Fruit fly (Drosophila melanogaster): Measurements from ENCODE around the gene CG14506.

The CG14506 gene

dm6 chr3R:29277009-29277408 is 20.0 kb downstream of the CG14506 start (continued):
- TF ChIP-seq CG10274 (GFP tag; optimal IDR thresholded peaks at IDR 0.05) (no peak), Atf3 (GFP tag; optimal IDR thresholded peaks at IDR 0.05) (peak; percentile 41), fd96Cb (tag; optimal IDR thresholded peaks at IDR 0.05) (peak; percentile 8), Hsf (GFP tag; optimal IDR thresholded peaks at IDR 0.05) (peak; percentile 25), HLH4C (GFP tag; IDR thresholded peaks at IDR 0.05; ENCODE audit: partially characterized antibody) (no peak), cwo (GFP tag; optimal IDR thresholded peaks at IDR 0.05) (no peak), CG17612 (GFP tag; IDR thresholded peaks at IDR 0.05) (no peak), grn (GFP tag; optimal IDR thresholded peaks at IDR 0.05) (no peak), Ets65A (GFP tag) (peak; percentile 22), CG10147 (GFP tag; optimal IDR thresholded peaks at IDR 0.05) (no peak), CG6854 (GFP tag; optimal IDR thresholded peaks at IDR 0.05) (no peak), Sox100B (GFP tag; optimal IDR thresholded peaks at IDR 0.05) (no peak), CG10209 (GFP tag; optimal IDR thresholded peaks at IDR 0.05) (peak; percentile 11), Elba2 (GFP tag; optimal IDR thresholded peaks at IDR 0.05) (no peak), Gsc (GFP tag; IDR thresholded peaks at IDR 0.05) (no peak), CG9609 (GFP tag; optimal IDR thresholded peaks at IDR 0.05) (peak; percentile 54), D (optimal IDR thresholded peaks at IDR 0.05) (no peak), D (GFP tag; optimal IDR thresholded peaks at IDR 0.05) (no peak), CG17385 (GFP tag; optimal IDR thresholded peaks at IDR 0.05) (no peak), sd (tag; optimal IDR thresholded peaks at IDR 0.05) (no peak), CG8281 (tag; optimal IDR thresholded peaks at IDR 0.05) (no peak), CG12744 (GFP tag; optimal IDR thresholded peaks at IDR 0.05) (no peak), nerfin-1 (tag; optimal IDR thresholded peaks at IDR 0.05) (no peak), CG10267 (tag; optimal IDR thresholded peaks at IDR 0.05) (peak; percentile 7), dpn (GFP tag; optimal IDR thresholded peaks at IDR 0.05) (no peak), fd64A (GFP tag; optimal IDR thresholded peaks at IDR 0.05) (no peak), crc (GFP tag; optimal IDR thresholded peaks at IDR 0.05) (no peak), CG10366 (GFP tag; IDR thresholded peaks at IDR 0.05) (no peak), CG4404 (GFP tag; IDR thresholded peaks at IDR 0.05) (peak; percentile 47; the same call in 1 of the 2 replicates), CG14014 (GFP tag; IDR thresholded peaks at IDR 0.05) (no peak), CG11093 (GFP tag; IDR thresholded peaks at IDR 0.05) (no peak), chinmo (GFP tag; IDR thresholded peaks at IDR 0.05; ENCODE audit: partially characterized antibody) (no peak), zf30C (GFP tag; optimal IDR thresholded peaks at IDR 0.05) (no peak), bigmax (GFP tag; optimal IDR thresholded peaks at IDR 0.05) (no peak), pan (optimal IDR thresholded peaks at IDR 0.05) (no peak), pan (GFP tag; optimal IDR thresholded peaks at IDR 0.05 in 1 of 2, IDR thresholded peaks at IDR 0.05 in 1 of 2) (no peak), Optix (GFP tag; IDR thresholded peaks at IDR 0.05) (peak; percentile 11; the same call in 1 of the 3 replicates), ftz-f1 (GFP tag; optimal IDR thresholded peaks at IDR 0.05) (no peak), CG1647 (GFP tag; optimal IDR thresholded peaks at IDR 0.05) (no peak), tin (GFP tag; optimal IDR thresholded peaks at IDR 0.05) (no peak), CG8388 (GFP tag; optimal IDR thresholded peaks at IDR 0.05) (peak; percentile 26), CG7839 (tag; optimal IDR thresholded peaks at IDR 0.05) (peak; percentile 34), en (GFP tag; optimal IDR thresholded peaks at IDR 0.05) (no peak), lola (GFP tag; optimal IDR thresholded peaks at IDR 0.05) (peak in 1 of 3 experiments; percentile 58), Gug (GFP tag; IDR thresholded peaks at IDR 0.05) (no peak), exex (tag; optimal IDR thresholded peaks at IDR 0.05) (no peak), CG15601 (tag; optimal IDR thresholded peaks at IDR 0.05) (no peak), chn (GFP tag; optimal IDR thresholded peaks at IDR 0.05) (peak; percentile 42), CG2120 (GFP tag; optimal IDR thresholded peaks at IDR 0.05) (no peak), Ada2b (GFP tag; IDR thresholded peaks at IDR 0.05) (no peak), row (GFP tag; IDR thresholded peaks at IDR 0.05) (peak; percentile 19; the same call in 1 of the 3 replicates), CG4328 (GFP tag; optimal IDR thresholded peaks at IDR 0.05) (no peak)

Measured in whole organism, embryonic.